Fruit fly (Drosophila melanogaster) whole organism, wandering third instar larva: ENCODE data around the gene Sulf1.

Source experiments
- Dif ChIP-seq: fragments of 200-275, 200-300 bp; sonication (Bioruptor generic); optimal IDR thresholded peaks from 2 replicates; lab custom pipeline; 2018; ENCODE audit warnings: missing biosample characterization, missing genetic modification characterization; ENCODE audit not compliant: partially characterized antibody
- ey ChIP-seq: fragments of 200-800 bp; sonication (Bioruptor generic); optimal IDR thresholded peaks from 2 replicates; lab custom pipeline; 2016; ENCODE audit warnings: missing biosample characterization, missing genetic modification characterization
- usp ChIP-seq: fragments of >200 bp; optimal IDR thresholded peaks from 2 replicates; lab custom pipeline; 2017; ENCODE audit warnings: missing biosample characterization, missing genetic modification characterization

dm6 chr3R:16288714-16289291, 50.6 kb downstream of the Sulf1 start:
- TF ChIP-seq usp (GFP tag; lab: Kevin White, UChicago) (no peak), ey (GFP tag; lab: Kevin White, UChicago) (no peak), Dif (no peak)
